Worm (Caenorhabditis elegans) whole organism, L2 larva: Measurements from ENCODE around the gene F35E12.9.

Experiments used
- C34F6.9 ChIP-seq: fragments of 150-350 bp; optimal IDR thresholded peaks from 2 replicates; lab custom pipeline; 2014; ENCODE audit warnings: missing biosample characterization, missing genetic modification characterization
- F13H6.1 ChIP-seq: sonication (generic microtip); optimal IDR thresholded peaks from 2 replicates; lab custom pipeline; 2016; ENCODE audit warnings: missing genetic modification characterization, missing compliant biosample characterization
- R02D3.7 ChIP-seq: fragments of 150-350 bp; optimal IDR thresholded peaks from 2 replicates; lab custom pipeline; 2014; ENCODE audit warnings: missing biosample characterization, missing genetic modification characterization
- Y55F3AM.14 ChIP-seq: fragments of 200-800 bp; sonication (Bioruptor generic); optimal IDR thresholded peaks from 2 replicates; lab custom pipeline; 2018; ENCODE audit warnings: mild to moderate bottlenecking, missing genetic modification characterization, missing compliant biosample characterization
- ZK546.5 ChIP-seq: sonication (generic microtip); optimal IDR thresholded peaks from 2 replicates; lab custom pipeline; 2017; ENCODE audit warnings: missing biosample characterization, missing genetic modification characterization
- alr-1 ChIP-seq: fragments of 150-350 bp; optimal IDR thresholded peaks from 2 replicates; lab custom pipeline; 2014; ENCODE audit warnings: missing biosample characterization, missing genetic modification characterization
- aly-2 ChIP-seq: fragments of 150-350 bp; optimal IDR thresholded peaks from 2 replicates; lab custom pipeline; 2014; ENCODE audit warnings: missing biosample characterization, missing genetic modification characterization
- ama-1 ChIP-seq: fragments of 150-350 bp; optimal IDR thresholded peaks from 2 replicates; lab custom pipeline; 2018; ENCODE audit warnings: inconsistent platforms
- blmp-1 ChIP-seq: sonication (generic microtip); optimal IDR thresholded peaks from 2 replicates; lab custom pipeline; 2017; ENCODE audit warnings: missing genetic modification characterization, mild to moderate bottlenecking, missing compliant biosample characterization, antibody characterized with exemption, moderate library complexity; ENCODE audit not compliant: insufficient read depth
- ceh-16 ChIP-seq: fragments of 150-350 bp; optimal IDR thresholded peaks from 2 replicates; lab custom pipeline; 2014; ENCODE audit warnings: missing biosample characterization, missing genetic modification characterization
- ceh-82 ChIP-seq: fragments of 150-350 bp; optimal IDR thresholded peaks from 2 replicates; lab custom pipeline; 2014; ENCODE audit warnings: missing biosample characterization, missing genetic modification characterization
- crh-2 ChIP-seq: sonication (generic microtip); optimal IDR thresholded peaks from 2 replicates; lab custom pipeline; 2017; ENCODE audit warnings: missing biosample characterization, missing genetic modification characterization
- dmd-4 ChIP-seq: sonication (generic microtip); optimal IDR thresholded peaks from 2 replicates; lab custom pipeline; 2017; ENCODE audit warnings: missing biosample characterization, missing genetic modification characterization
- egl-27 ChIP-seq: sonication (generic microtip); optimal IDR thresholded peaks from 3 replicates; lab custom pipeline; 2017; ENCODE audit warnings: missing biosample characterization, missing genetic modification reagents, missing genetic modification characterization
- elt-1 ChIP-seq: fragments of 150-350 bp; optimal IDR thresholded peaks from 2 replicates; lab custom pipeline; 2014; ENCODE audit warnings: missing biosample characterization, missing genetic modification characterization
- elt-3 ChIP-seq: sonication (generic microtip); optimal IDR thresholded peaks from 2 replicates; lab custom pipeline; 2017; ENCODE audit warnings: missing biosample characterization, missing genetic modification characterization
- fos-1 ChIP-seq: fragments of 150-350 bp; optimal IDR thresholded peaks from 2 replicates; lab custom pipeline; 2014; ENCODE audit warnings: missing biosample characterization, missing genetic modification characterization
- gmeb-1 ChIP-seq: fragments of 150-350 bp; optimal IDR thresholded peaks from 2 replicates; lab custom pipeline; 2014; ENCODE audit warnings: missing biosample characterization, missing genetic modification characterization
- lin-11 ChIP-seq: fragments of 150-350 bp; sonication (generic microtip); optimal IDR thresholded peaks from 2 replicates; lab custom pipeline; 2014; ENCODE audit warnings: missing biosample characterization, missing genetic modification characterization, inconsistent platforms, mixed read lengths
- lin-13 ChIP-seq: fragments of 150-350 bp; optimal IDR thresholded peaks from 2 replicates; lab custom pipeline; 2014; ENCODE audit warnings: missing biosample characterization, missing genetic modification reagents, missing genetic modification characterization
- lin-39 ChIP-seq: fragments of 150-350 bp; optimal IDR thresholded peaks from 2 replicates; lab custom pipeline; 2014; ENCODE audit warnings: missing biosample characterization, missing genetic modification reagents, missing genetic modification characterization
- lsy-2 ChIP-seq, 2 experiments: fragments of 150-350 bp in 1 of 2; sonication (generic microtip) in 1 of 2; optimal IDR thresholded peaks; 2 replicates each; lab custom pipeline; 2014 to 2017; ENCODE audit warnings: missing biosample characterization in 2 of 2, missing genetic modification characterization in 2 of 2
- mab-5 ChIP-seq: fragments of 150-350 bp; optimal IDR thresholded peaks from 2 replicates; lab custom pipeline; 2014; ENCODE audit warnings: missing biosample characterization, missing genetic modification characterization
- mbf-1 ChIP-seq: sonication (generic microtip); optimal IDR thresholded peaks from 2 replicates; lab custom pipeline; 2017; ENCODE audit warnings: missing biosample characterization, missing genetic modification characterization
- mdl-1 ChIP-seq, 2 experiments: fragments of 150-350 bp in 1 of 2; sonication (generic microtip) in 1 of 2; optimal IDR thresholded peaks; 2 replicates each; lab custom pipeline; 2017; ENCODE audit warnings: missing biosample characterization in 2 of 2, missing genetic modification characterization in 2 of 2
- nhr-10 ChIP-seq: sonication (generic microtip); optimal IDR thresholded peaks from 2 replicates; lab custom pipeline; 2017; ENCODE audit warnings: missing biosample characterization, missing genetic modification characterization
- nhr-11 ChIP-seq: fragments of 150-350 bp; optimal IDR thresholded peaks from 2 replicates; lab custom pipeline; 2014; ENCODE audit warnings: missing biosample characterization, missing genetic modification characterization
- nhr-12 ChIP-seq: fragments of 150-350 bp; optimal IDR thresholded peaks from 2 replicates; lab custom pipeline; 2014; ENCODE audit warnings: missing biosample characterization, missing genetic modification characterization
- nhr-129 ChIP-seq: fragments of 150-350 bp; optimal IDR thresholded peaks from 2 replicates; lab custom pipeline; 2014; ENCODE audit warnings: missing biosample characterization, missing genetic modification characterization
- nhr-21 ChIP-seq: fragments of 150-350 bp; optimal IDR thresholded peaks from 2 replicates; lab custom pipeline; 2014; ENCODE audit warnings: missing biosample characterization, missing genetic modification characterization
- nhr-23 ChIP-seq: fragments of 150-350 bp; optimal IDR thresholded peaks from 2 replicates; lab custom pipeline; 2014; ENCODE audit warnings: missing biosample characterization, missing genetic modification reagents, missing genetic modification characterization
- nhr-237 ChIP-seq: fragments of 150-350 bp; optimal IDR thresholded peaks from 2 replicates; lab custom pipeline; 2014; ENCODE audit warnings: missing biosample characterization, missing genetic modification characterization
- nhr-25 ChIP-seq: fragments of 150-350 bp; sonication (generic microtip); optimal IDR thresholded peaks from 3 replicates; lab custom pipeline; 2014; ENCODE audit warnings: missing biosample characterization, missing genetic modification characterization
- nhr-6 ChIP-seq: fragments of 150-350 bp; optimal IDR thresholded peaks from 2 replicates; lab custom pipeline; 2014; ENCODE audit warnings: missing biosample characterization, missing genetic modification characterization
- nhr-77 ChIP-seq: fragments of 150-350 bp; optimal IDR thresholded peaks from 2 replicates; lab custom pipeline; 2014; ENCODE audit warnings: missing biosample characterization, missing genetic modification characterization
- peb-1 ChIP-seq: fragments of 150-350 bp; optimal IDR thresholded peaks from 2 replicates; lab custom pipeline; 2014; ENCODE audit warnings: missing biosample characterization, missing genetic modification characterization
- sem-4 ChIP-seq: fragments of 150-350 bp; optimal IDR thresholded peaks from 2 replicates; lab custom pipeline; 2014; ENCODE audit warnings: missing biosample characterization, missing genetic modification reagents, missing genetic modification characterization
- skn-1 ChIP-seq: sonication (generic microtip); optimal IDR thresholded peaks from 2 replicates; lab custom pipeline; 2017; ENCODE audit warnings: missing biosample characterization, missing genetic modification characterization
- sma-3 ChIP-seq: sonication (generic microtip); optimal IDR thresholded peaks from 2 replicates; lab custom pipeline; 2016; ENCODE audit warnings: missing genetic modification reagents, missing genetic modification characterization, missing compliant biosample characterization
- sma-9 ChIP-seq, 2 experiments: fragments of 150-350 bp in 1 of 2; sonication (generic microtip) in 1 of 2; optimal IDR thresholded peaks; 2 replicates each; lab custom pipeline; 2014 to 2016; ENCODE audit warnings: missing genetic modification characterization in 2 of 2, mild to moderate bottlenecking in 1 of 2, missing biosample characterization in 1 of 2, missing compliant biosample characterization in 1 of 2, missing genetic modification reagents in 1 of 2, moderate library complexity in 1 of 2
- snpc-4 ChIP-seq: fragments of 150-350 bp; optimal IDR thresholded peaks from 2 replicates; lab custom pipeline; 2014; ENCODE audit warnings: missing biosample characterization, missing genetic modification characterization
- unc-39 ChIP-seq: fragments of 150-350 bp; optimal IDR thresholded peaks from 2 replicates; lab custom pipeline; 2014; ENCODE audit warnings: missing biosample characterization, missing genetic modification characterization
- unc-55 ChIP-seq: fragments of 150-350 bp; sonication (generic microtip); optimal IDR thresholded peaks from 3 replicates; lab custom pipeline; 2014; ENCODE audit warnings: missing biosample characterization, missing genetic modification reagents, missing genetic modification characterization
- unc-62 ChIP-seq: fragments of 150-350 bp; optimal IDR thresholded peaks from 2 replicates; lab custom pipeline; 2014; ENCODE audit warnings: missing biosample characterization, missing genetic modification reagents, missing genetic modification characterization
- ztf-1 ChIP-seq: fragments of 200-800 bp; sonication (Bioruptor generic); conservative IDR thresholded peaks from 2 replicates; pipeline ENCODE4 v1.3.6; 2022; ENCODE audit warnings: missing genetic modification characterization, missing compliant biosample characterization
- ztf-11 ChIP-seq: sonication (generic microtip); optimal IDR thresholded peaks from 2 replicates; lab custom pipeline; 2017; ENCODE audit warnings: missing biosample characterization, missing genetic modification characterization
- ztf-4 ChIP-seq: fragments of 150-350 bp; optimal IDR thresholded peaks from 2 replicates; lab custom pipeline; 2014; ENCODE audit warnings: missing biosample characterization, missing genetic modification characterization

Gene F35E12.9

ce11 chrV:13787225-13787898 is 42.4 kb upstream of the F35E12.9 start, which contains the start of the genes F53C11.4 and F53C11.5:
Gene F53C11.4, minus strand, starts transcription at chrV:13787352.
Gene F53C11.5, plus strand, starts transcription at chrV:13787549.
- TF ChIP-seq egl-27 (peak; percentile 0), C34F6.9 (peak; percentile 71), nhr-25 (tag; lab: Kevin White, UChicago) (no peak), mbf-1 (tag; lab: Kevin White, UChicago) (no peak), fos-1 (tag; lab: Kevin White, UChicago) (peak; percentile 59), alr-1 (tag; lab: Kevin White, UChicago) (no peak), ceh-16 (tag; lab: Kevin White, UChicago) (no peak), elt-3 (no peak), nhr-23 (tag; lab: Kevin White, UChicago) (no peak), nhr-6 (tag; lab: Kevin White, UChicago) (no peak), unc-39 (tag; lab: Kevin White, UChicago) (no peak), unc-62 (GFP tag; lab: Kevin White, UChicago) (no peak), skn-1 (tag; lab: Kevin White, UChicago) (no peak), nhr-21 (no peak), nhr-12 (tag; lab: Kevin White, UChicago) (no peak), nhr-77 (no peak), ZK546.5 (tag; lab: Kevin White, UChicago) (no peak), blmp-1 (tag; lab: Kevin White, UChicago) (no peak), lin-11 (no peak), ztf-1 (GFP tag; lab: Robert Waterston, UW) (no peak), nhr-129 (tag; lab: Kevin White, UChicago) (peak; percentile 13), sma-3 (GFP tag; lab: Kevin White, UChicago) (peak; percentile 94), snpc-4 (tag; lab: Kevin White, UChicago) (no peak), ama-1 (lab: Kevin White, UChicago) (peak; percentile 32), aly-2 (tag; lab: Kevin White, UChicago) (no peak), ztf-4 (tag; lab: Kevin White, UChicago) (no peak), F13H6.1 (tag; lab: Kevin White, UChicago) (peak; percentile 26), nhr-11 (tag; lab: Kevin White, UChicago) (no peak), nhr-237 (no peak), ceh-82 (tag; lab: Kevin White, UChicago) (no peak), unc-55 (no peak), mdl-1 (tag; optimal IDR thresholded peaks at IDR 0.05; lab: Kevin White, UChicago) (no peak), gmeb-1 (peak; percentile 17), mab-5 (no peak), sem-4 (no peak), lin-13 (GFP tag; lab: Kevin White, UChicago) (peak; percentile 16), elt-1 (tag; lab: Kevin White, UChicago) (no peak), lin-39 (tag; lab: Kevin White, UChicago) (no peak), ztf-11 (tag; lab: Kevin White, UChicago) (no peak), R02D3.7 (tag; lab: Kevin White, UChicago) (no peak), crh-2 (tag; lab: Kevin White, UChicago) (peak; percentile 49), peb-1 (tag; lab: Kevin White, UChicago) (no peak), nhr-10 (tag; lab: Kevin White, UChicago) (no peak), sma-9 (GFP tag; optimal IDR thresholded peaks at IDR 0.05; lab: Kevin White, UChicago) (peak; percentile 94), sma-9 (tag; optimal IDR thresholded peaks at IDR 0.05; lab: Kevin White, UChicago) (no peak), dmd-4 (no peak), Y55F3AM.14 (GFP tag; lab: Kevin White, UChicago) (no peak), lsy-2 (tag; optimal IDR thresholded peaks at IDR 0.05; lab: Kevin White, UChicago) (peak in 1 of 2 experiments; percentile 77)
